Worm (Caenorhabditis elegans): ENCODE measurements around the gene nhr-142.
"Not testable (repeated sequence)": the region's sequence is repeated elsewhere in the genome, so short reads cannot be mapped to it uniquely, and the experiment has no call there.

The nhr-142 gene

DNA sequence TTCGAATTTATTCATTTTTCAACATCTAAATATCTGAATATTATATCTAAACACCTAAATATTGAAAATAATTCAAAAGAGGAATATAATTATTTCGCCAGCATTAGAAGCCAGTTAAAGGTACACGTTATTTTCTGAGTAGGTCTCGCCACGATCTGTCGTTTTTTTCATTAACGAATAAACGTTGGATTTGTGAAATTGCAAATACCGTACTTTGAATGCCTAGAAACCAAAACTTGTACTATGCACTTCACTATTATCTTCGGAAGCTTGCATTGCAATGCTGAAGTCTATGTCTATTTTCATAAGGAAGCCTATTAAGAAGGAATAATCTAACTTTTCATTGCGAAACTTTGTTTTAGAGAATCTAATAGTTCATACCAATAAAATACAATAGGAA is 17.9 kb downstream of the nhr-142 start:
- TF ChIP-seq W03F9.2 (tag; optimal IDR thresholded peaks at IDR 0.05) (no peak), him-1 (tag; optimal IDR thresholded peaks at IDR 0.05) (no peak), dao-5 (tag; optimal IDR thresholded peaks at IDR 0.05) (no peak)

DNA sequence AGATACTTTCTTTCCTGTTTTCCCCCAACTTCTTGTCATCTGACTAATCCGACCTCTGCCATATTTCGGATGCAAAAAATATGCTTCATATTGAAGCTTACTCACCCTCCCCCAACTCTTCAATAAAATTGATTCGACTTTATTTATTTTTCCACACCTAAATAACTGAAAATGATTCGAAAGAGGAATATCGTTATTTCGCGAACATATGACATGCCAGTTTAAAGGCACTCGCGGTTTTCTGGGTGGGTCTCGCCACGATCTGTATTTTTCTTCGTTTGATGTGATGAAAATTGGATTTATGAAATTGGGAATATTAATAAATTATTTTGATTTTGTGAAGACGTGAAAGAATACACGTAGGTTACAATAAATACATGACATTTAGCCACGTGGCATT is 18.7 kb downstream of the nhr-142 start, which contains the start of gene F44E7.3:
Gene F44E7.3, plus strand, starts transcription at position 319 of the 400 bp plus-strand sequence.
- TF ChIP-seq dao-5 (tag; optimal IDR thresholded peaks at IDR 0.05) (no peak), W03F9.2 (tag; optimal IDR thresholded peaks at IDR 0.05) (no peak), him-1 (tag; optimal IDR thresholded peaks at IDR 0.05) (no peak)

DNA sequence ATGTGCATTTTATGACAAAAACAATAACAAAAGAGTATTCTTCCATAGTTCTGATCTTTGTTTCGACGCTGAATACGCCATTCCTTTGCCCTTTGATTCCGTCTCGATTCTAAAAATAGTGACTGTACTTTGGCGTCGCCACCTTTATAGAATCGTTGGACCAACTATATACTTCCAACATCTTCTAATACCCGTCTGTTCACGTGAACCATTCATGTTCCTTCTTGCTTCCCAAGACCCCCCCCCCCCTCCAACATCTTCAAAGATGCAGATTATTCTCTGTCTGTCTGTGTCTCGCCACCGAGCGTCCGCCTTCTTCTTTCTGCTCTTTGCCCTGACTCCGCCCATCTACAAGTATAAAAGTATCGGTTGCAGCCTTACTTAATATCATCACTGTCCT is 20.4 kb downstream of the nhr-142 start:
- TF ChIP-seq W03F9.2 (tag; optimal IDR thresholded peaks at IDR 0.05) = no peak
- TF ChIP-seq him-1 (tag; optimal IDR thresholded peaks at IDR 0.05) = no peak
- no peak for TF ChIP-seq dao-5 (tag; optimal IDR thresholded peaks at IDR 0.05)

DNA sequence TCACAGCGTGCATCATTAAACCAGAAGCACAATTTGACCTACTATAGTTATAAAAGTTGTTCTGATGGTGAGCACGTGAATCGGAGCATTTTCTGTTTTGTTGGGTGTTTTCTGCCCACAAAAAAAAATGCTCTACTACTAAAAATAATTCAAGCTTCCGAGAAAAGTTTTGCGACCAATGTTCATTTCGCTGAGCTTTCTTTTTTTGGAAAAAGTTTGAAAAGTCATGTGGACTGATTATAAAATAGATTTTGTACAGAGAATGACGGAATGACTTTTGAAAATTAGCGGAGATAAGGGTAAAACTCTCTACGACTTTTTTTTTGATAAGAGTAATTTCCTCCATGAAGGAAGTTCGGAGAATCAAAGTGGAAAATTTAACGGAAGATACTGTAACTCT is 20.9 kb downstream of the nhr-142 start:
- TF ChIP-seq W03F9.2 (tag; optimal IDR thresholded peaks at IDR 0.05) (no peak), dao-5 (tag; optimal IDR thresholded peaks at IDR 0.05) (no peak), him-1 (tag; optimal IDR thresholded peaks at IDR 0.05) (no peak)

DNA sequence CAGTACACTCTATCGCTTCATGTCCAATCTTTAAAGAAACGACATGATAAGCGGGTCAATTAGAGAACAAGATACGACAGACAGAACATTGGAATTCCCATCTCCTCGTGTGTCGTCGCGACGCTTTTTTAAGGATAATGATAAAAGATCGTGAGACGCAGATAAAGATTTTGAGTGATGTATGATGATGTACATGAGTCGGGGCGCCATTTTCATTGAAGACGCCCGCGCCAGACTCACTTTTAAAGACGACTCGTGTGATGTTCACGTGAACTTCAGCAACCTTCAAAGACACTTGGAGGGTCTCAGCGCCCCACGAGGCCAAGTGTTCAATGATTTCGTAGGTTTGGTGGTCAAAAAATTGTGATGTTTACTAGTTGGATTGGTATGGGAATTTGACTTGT is 22.1 kb downstream of the nhr-142 start:
- no peak for TF ChIP-seq him-1 (tag; optimal IDR thresholded peaks at IDR 0.05)
- no peak for TF ChIP-seq W03F9.2 (tag; optimal IDR thresholded peaks at IDR 0.05)
- no peak for TF ChIP-seq dao-5 (tag; optimal IDR thresholded peaks at IDR 0.05)

DNA sequence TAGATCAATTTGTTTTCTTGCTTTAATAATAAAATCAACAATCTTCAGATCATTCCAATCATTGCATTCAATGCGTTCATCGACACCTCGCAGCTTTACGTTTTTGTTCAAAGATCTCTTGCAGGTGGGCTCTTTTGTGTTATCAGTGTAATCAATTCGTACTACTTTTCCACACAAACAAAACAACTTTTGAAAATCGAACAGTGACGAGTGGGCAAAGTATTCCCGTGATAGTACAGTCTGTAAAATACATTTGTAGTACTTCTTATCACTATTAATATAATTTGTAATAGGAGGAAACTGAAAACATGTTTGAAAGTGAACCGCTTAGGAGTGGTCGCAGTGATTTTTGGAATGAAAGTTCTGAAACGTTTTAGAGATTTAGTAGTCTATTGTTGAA is 25.3 kb downstream of the nhr-142 start, which contains the start of gene pgph-2:
Gene pgph-2, plus strand, starts transcription at position 47 of the 400 bp plus-strand sequence.
- no peak for TF ChIP-seq W03F9.2 (tag; optimal IDR thresholded peaks at IDR 0.05)
- TF ChIP-seq dao-5 (tag; optimal IDR thresholded peaks at IDR 0.05) = no peak
- no peak for TF ChIP-seq him-1 (tag; optimal IDR thresholded peaks at IDR 0.05)

DNA sequence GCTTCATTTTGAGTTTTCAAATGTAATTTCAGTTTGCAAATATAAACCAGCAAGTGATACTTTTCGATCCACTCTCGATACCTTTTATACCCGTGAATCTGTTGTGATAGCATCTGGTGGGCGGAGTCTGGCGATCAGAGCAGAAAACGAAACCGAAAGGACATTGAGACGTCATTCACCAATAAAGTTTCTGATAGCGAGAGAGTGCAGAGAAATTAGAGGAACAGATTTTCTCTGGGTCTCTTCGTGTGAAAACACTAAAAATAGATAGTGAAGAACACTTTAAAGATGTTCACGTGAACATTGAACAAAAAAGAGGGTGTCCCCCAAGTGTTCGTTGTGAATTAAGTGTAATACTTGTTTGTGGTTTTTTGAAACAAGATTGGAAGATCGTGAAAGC is 26.6 kb downstream of the nhr-142 start, which contains the start of gene pgph-3:
Gene pgph-3, minus strand, starts transcription at position 60 of the 400 bp plus-strand sequence.
- TF ChIP-seq him-1 (tag; optimal IDR thresholded peaks at IDR 0.05) (no peak), dao-5 (tag; optimal IDR thresholded peaks at IDR 0.05) (no peak), W03F9.2 (tag; optimal IDR thresholded peaks at IDR 0.05) (peak; percentile 25)

DNA sequence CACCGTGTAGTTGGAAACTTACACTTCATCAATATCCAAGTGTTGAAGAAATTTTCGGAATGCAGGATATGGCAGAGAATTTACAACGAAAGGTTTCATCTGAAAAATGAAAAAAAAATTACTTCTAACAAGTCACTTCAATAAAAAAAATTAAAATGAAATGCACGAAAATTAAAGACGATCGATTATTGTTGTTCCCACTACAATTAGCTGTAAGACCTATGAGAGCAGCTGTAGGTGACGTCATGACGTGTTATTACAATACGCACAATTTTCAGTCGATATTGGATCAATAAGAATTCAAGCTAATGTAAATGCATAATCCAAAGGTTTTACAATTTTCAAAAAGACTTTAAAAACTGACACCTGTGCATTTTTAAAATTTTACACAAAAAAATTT is 30.2 kb downstream of the nhr-142 start, which contains the start of gene C53A3.1:
Gene C53A3.1, minus strand, starts transcription at position 101 of the 400 bp plus-strand sequence.
- TF ChIP-seq him-1 (tag; optimal IDR thresholded peaks at IDR 0.05) (no peak), W03F9.2 (tag; optimal IDR thresholded peaks at IDR 0.05) (no peak)

DNA sequence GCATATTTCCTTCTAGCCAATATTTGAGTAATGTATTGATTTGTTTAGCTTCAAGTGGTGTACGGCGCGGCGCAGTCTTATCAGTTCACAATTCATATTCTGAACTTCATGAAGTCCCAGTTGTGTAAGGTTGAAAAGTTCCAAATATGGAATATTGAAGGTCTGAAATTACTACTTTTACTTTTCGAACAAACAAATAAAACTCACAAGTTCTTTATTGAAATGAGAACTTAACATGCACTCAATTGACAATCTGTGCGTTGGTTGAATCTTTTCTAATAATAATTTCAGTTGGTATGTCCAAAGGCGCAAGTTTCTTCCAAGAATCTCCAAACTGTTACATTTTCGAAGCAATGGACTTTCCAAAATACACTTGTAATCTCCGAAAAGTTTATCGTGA is 31.6 kb downstream of the nhr-142 start, which contains the start of gene C53A3.4:
Gene C53A3.4, minus strand, starts transcription at position 101 of the 400 bp plus-strand sequence.
- TF ChIP-seq him-1 (tag; optimal IDR thresholded peaks at IDR 0.05) (no peak), W03F9.2 (tag; optimal IDR thresholded peaks at IDR 0.05) (no peak), dao-5 (tag; optimal IDR thresholded peaks at IDR 0.05) (no peak)

DNA sequence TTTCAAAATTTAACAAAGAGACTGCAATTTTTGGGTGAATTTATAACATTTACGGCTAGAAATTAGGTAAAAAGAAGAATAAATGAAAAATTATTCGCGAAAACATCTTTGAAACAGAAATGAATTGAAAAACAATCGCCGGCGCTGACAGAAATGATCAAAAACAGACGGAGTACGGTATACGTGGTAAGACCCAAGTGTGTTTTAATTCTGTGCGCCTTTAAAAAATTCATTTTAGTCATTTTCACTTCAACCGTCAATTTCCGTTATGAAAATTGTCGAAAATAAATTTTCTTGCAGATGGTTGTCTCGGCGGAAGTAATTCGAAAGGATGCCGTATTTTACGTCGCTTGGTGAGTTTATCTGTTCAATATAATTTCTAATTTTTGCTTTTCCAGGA is 34.2 kb downstream of the nhr-142 start, which contains the start of gene C53A3.3:
Gene C53A3.3, plus strand, starts transcription at position 301 of the 400 bp plus-strand sequence.
- TF ChIP-seq him-1 (tag; optimal IDR thresholded peaks at IDR 0.05) (no peak), dao-5 (tag; optimal IDR thresholded peaks at IDR 0.05) (no peak), W03F9.2 (tag; optimal IDR thresholded peaks at IDR 0.05) (no peak)

DNA sequence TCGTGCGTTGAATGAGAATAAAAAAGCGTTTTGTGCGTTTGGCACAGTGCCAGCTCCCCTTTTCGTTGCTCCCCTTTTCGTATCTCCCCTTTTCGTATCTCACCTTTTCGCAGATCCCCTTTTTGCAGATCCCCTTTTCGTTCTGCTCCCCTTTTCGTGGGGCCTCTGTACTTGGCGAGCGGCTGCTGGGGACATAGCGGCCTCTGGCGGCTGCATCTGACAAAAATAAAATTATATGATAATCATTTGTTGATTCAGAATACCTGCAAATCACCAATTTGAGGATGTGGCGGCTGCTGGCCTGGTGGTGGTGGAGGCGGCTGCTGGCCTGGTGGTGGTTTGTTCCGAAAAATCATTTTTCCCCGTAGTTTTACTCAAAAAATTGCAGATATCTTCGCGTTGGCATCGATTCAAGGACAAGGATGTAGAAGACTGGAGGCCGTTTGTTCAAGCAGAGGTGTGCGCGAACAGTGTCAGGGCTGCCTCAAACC is 35.1 kb downstream of the nhr-142 start, which contains the start of gene K09H11.11:
Gene K09H11.11, minus strand, starts transcription at position 51 of the 491 bp plus-strand sequence.
- not testable (repeated sequence) for TF ChIP-seq dao-5, W03F9.2, him-1 (tag; optimal IDR thresholded peaks at IDR 0.05)

DNA sequence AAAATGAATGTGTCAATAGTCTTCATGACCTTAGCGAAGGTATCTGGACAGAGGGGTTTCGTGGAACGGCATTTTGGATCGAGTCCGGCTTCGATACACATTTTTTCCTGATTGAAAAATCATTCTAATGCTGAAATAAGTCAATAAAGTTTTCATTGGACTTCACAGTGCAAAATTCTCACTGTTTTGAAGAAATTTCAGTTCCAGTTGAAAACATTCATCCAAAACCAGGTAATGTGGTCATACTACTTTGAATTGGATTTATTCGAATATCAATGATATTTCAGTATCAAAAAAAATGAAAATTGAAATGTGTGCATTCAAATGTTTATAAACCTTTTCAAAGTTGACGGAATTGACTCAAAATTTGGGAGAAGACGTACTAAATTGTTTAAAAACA is 36.9 kb downstream of the nhr-142 start, which contains the start of gene pgph-1:
Gene pgph-1, minus strand, starts transcription at position 101 of the 400 bp plus-strand sequence.
- TF ChIP-seq W03F9.2 (tag; optimal IDR thresholded peaks at IDR 0.05) (no peak), him-1 (tag; optimal IDR thresholded peaks at IDR 0.05) (no peak), dao-5 (tag; optimal IDR thresholded peaks at IDR 0.05) (no peak)

DNA sequence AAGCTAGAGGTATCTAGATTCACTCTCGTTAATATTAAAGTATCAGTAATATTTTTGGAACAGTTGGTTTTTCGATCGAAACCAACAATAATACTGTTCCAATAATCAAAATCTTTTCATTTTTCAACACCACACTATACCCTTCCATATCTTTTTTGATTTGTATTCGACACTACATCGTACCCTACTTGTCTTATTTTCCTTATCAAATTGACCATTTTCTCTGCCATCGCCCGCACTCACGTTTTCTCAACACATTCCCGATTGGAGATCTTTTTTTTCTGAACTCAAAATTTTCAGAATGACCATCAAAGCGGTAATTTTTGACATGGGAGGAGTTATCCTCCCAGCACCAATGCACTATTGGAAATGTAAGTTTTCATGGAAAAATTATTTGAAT is 42.8 kb downstream of the nhr-142 start, which contains the start of gene acds-10:
Gene acds-10, plus strand, starts transcription at position 301 of the 400 bp plus-strand sequence.
- TF ChIP-seq him-1 (tag; optimal IDR thresholded peaks at IDR 0.05) (no peak), W03F9.2 (tag; optimal IDR thresholded peaks at IDR 0.05) (no peak), dao-5 (tag; optimal IDR thresholded peaks at IDR 0.05) (no peak)

DNA sequence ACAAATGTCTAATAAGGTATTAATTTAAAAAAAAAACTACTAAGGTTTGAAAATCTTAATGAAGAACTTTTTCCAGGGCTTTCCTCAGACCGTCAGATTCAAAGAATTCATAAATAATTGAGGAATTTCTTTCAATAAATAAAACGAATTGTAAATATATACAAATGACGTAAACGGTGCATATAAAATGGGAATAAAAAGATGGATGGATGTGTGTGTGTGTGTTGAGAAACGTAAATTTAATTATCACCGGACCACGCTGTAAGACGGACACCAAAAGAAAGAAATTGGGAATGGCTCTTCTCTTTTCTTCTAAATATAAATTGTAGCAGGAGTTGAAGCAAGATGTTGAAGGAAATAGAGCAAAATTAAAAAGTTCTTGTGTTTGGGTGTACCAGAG is 44.1 kb downstream of the nhr-142 start:
- TF ChIP-seq dao-5 (tag; optimal IDR thresholded peaks at IDR 0.05) = no peak
- no peak for TF ChIP-seq W03F9.2 (tag; optimal IDR thresholded peaks at IDR 0.05)
- TF ChIP-seq him-1 (tag; optimal IDR thresholded peaks at IDR 0.05) = no peak

DNA sequence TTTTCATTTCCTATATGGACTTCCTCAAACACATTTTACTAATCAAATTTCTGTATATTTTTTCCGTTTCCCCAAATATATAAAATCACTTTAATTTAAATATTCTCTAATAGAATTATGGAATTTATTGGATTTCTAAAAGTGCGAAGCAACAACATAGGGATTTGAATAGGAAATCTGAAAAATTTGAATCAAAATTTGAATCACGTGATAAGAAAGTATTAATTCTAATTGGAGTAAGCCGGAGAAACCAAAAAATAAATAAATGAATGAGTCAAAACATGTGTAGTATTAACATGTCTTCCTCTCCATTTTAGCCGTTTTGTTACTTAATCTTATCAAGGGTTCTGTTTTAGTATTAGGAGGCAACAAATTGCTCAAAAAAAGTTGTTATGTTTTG is 49.1 kb downstream of the nhr-142 start:
- TF ChIP-seq him-1 (tag; optimal IDR thresholded peaks at IDR 0.05) (no peak), W03F9.2 (tag; optimal IDR thresholded peaks at IDR 0.05) (no peak), dao-5 (tag; optimal IDR thresholded peaks at IDR 0.05) (no peak)

Measured in whole organism, L4/young adult.